Worm (Caenorhabditis elegans) whole organism, mixed stage, embryonic: ENCODE results near the gene T04A11.4.

ENCODE experiments used
- elt-3 ChIP-seq: fragments of 150-350 bp; optimal IDR thresholded peaks from 2 replicates; lab custom pipeline; 2014; ENCODE audit warnings: missing biosample characterization, missing genetic modification characterization
- hlh-1 ChIP-seq: fragments of 150-350 bp; optimal IDR thresholded peaks from 2 replicates; lab custom pipeline; 2014; ENCODE audit warnings: missing biosample characterization, missing genetic modification reagents, missing genetic modification characterization
- mab-5 ChIP-seq: fragments of 150-350 bp; optimal IDR thresholded peaks from 2 replicates; lab custom pipeline; 2014; ENCODE audit warnings: missing biosample characterization, missing genetic modification characterization
- unc-62 ChIP-seq: fragments of 150-350 bp; optimal IDR thresholded peaks from 2 replicates; lab custom pipeline; 2014; ENCODE audit warnings: missing biosample characterization, missing genetic modification reagents, missing genetic modification characterization

DNA sequence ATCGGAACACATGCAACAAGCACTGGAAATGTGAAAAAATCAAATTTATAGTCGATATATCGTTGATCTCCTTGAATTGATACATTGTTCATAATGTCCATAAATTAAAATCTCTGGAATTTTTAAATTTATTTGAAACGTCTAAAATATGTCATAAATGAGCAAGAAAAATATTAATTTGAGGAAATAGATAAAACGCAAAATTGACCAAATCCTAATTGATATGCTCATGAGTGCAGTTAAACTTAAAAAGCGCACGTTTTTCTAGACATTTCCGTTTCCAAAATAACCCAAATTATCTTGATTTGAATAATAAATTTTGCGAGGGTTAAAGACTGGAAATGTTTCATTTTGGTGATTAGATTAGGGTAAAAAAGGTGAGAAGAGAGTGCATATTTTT, 38.1 kb upstream of the T04A11.4 start, which contains the start of gene sru-13:
- TF ChIP-seq mab-5 (tag; lab: Kevin White, UChicago), result no peak
- TF ChIP-seq unc-62 (GFP tag; lab: Kevin White, UChicago), result no peak
- TF ChIP-seq elt-3 (tag; lab: Kevin White, UChicago), result no peak
- TF ChIP-seq hlh-1 (tag; lab: Kevin White, UChicago), result no peak
